Worm (Caenorhabditis elegans): ENCODE data around the gene F40E10.5.

Gene F40E10.5

DNA sequence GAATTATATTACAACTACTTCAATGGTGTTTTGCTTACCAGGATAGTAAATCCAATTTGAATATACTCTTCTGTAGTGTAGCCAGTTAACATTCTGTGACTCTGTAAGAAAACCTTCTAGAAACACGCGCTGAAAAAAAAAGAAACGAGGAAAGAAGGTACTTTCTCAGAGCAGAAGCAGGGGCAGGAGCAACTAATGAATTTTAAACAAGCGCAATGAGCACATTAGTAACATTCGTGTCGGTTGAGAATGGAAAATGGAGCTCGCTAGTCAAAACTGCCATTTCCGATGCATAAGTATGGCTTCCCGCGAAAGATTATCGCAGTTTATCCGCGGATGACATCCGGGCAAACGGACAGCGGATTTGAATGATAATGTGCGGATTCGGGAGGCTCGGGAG, 50.3 kb downstream of the F40E10.5 start, which contains the start of gene C05G5.3:
Gene C05G5.3 (minus strand): TSS at position 101 of the 400 bp plus-strand sequence.
- TF ChIP-seq med-1 (GFP tag; optimal IDR thresholded peaks at IDR 0.05; ENCODE audit: insufficient read depth): no peak
- TF ChIP-seq tab-1 (GFP tag; IDR thresholded peaks at IDR 0.05): no peak
- TF ChIP-seq ztf-23 (GFP tag; IDR thresholded peaks at IDR 0.05): no peak
- TF ChIP-seq ztf-29 (GFP tag; IDR thresholded peaks at IDR 0.05): no peak
- no peak for TF ChIP-seq klf-2 (GFP tag; conservative IDR thresholded peaks at IDR 0.05)
- TF ChIP-seq T22C8.4 (GFP tag; IDR thresholded peaks at IDR 0.05): no peak

Measured in whole organism, midembryonic.